Fruit fly (Drosophila melanogaster) whole organism, embryonic: Measurements from ENCODE around the gene Gr64f.
A peak's percentile ranks its signal among the peaks of the same experiment; 100 is the strongest.

Experiments
- BtbVII ChIP-seq: fragments of 200-800 bp; sonication (Bioruptor generic); optimal IDR thresholded peaks from 3 replicates; lab custom pipeline; 2017; ENCODE audit warnings: missing biosample characterization, mild to moderate bottlenecking, missing genetic modification characterization
- Bteb2 ChIP-seq: fragments of 200-800 bp; sonication (Bioruptor generic); optimal IDR thresholded peaks from 2 replicates; lab custom pipeline; 2016; ENCODE audit warnings: missing biosample characterization, missing genetic modification characterization
- CG10979 ChIP-seq: fragments of 200-800 bp; sonication (Bioruptor generic); optimal IDR thresholded peaks from 2 replicates; lab custom pipeline; 2018; ENCODE audit warnings: missing biosample characterization, mild to moderate bottlenecking, missing genetic modification characterization, moderate library complexity
- CG11456 ChIP-seq: fragments of 200-800 bp; sonication (Bioruptor generic); IDR thresholded peaks from 3 replicates; pipeline ENCODE4 v1.3.6; 2022; ENCODE audit warnings: missing biosample characterization, missing genetic modification characterization
- CG11504 ChIP-seq: fragments of 200-800 bp; sonication (Bioruptor generic); optimal IDR thresholded peaks from 3 replicates; lab custom pipeline; 2019; ENCODE audit warnings: missing biosample characterization, mild to moderate bottlenecking, missing genetic modification characterization, moderate library complexity
- CG12391 ChIP-seq: fragments of 200-800 bp; sonication (Bioruptor generic); optimal IDR thresholded peaks from 3 replicates; lab custom pipeline; 2018; ENCODE audit warnings: missing biosample characterization, mild to moderate bottlenecking, missing genetic modification characterization, moderate library complexity
- CG12942 ChIP-seq: fragments of 200-800 bp; sonication (Bioruptor generic); optimal IDR thresholded peaks from 3 replicates; lab custom pipeline; 2016; ENCODE audit warnings: missing biosample characterization, missing genetic modification characterization
- CG14710 ChIP-seq: fragments of 200-800 bp; sonication (Bioruptor generic); optimal IDR thresholded peaks from 3 replicates; lab custom pipeline; 2019; ENCODE audit warnings: missing biosample characterization, mild to moderate bottlenecking, missing genetic modification characterization, moderate library complexity
- CG1647 ChIP-seq: fragments of 200-800 bp; sonication (Bioruptor generic); optimal IDR thresholded peaks from 3 replicates; lab custom pipeline; 2016; ENCODE audit warnings: missing biosample characterization, missing genetic modification characterization
- CG16815 ChIP-seq: fragments of 200-800 bp; sonication (Bioruptor generic); optimal IDR thresholded peaks from 3 replicates; lab custom pipeline; 2017; ENCODE audit warnings: missing biosample characterization, mild to moderate bottlenecking, missing genetic modification characterization
- CG17829 ChIP-seq: fragments of 200-800 bp; optimal IDR thresholded peaks from 2 replicates; lab custom pipeline; 2019; ENCODE audit warnings: missing biosample characterization, mild to moderate bottlenecking, missing genetic modification characterization, moderate library complexity
- CG18476 ChIP-seq: fragments of 200-800 bp; sonication (Bioruptor generic); optimal IDR thresholded peaks from 2 replicates; lab custom pipeline; 2016; ENCODE audit warnings: missing biosample characterization, mild to moderate bottlenecking, missing genetic modification characterization
- CG2116 ChIP-seq: fragments of 200-800 bp; sonication (Bioruptor generic); optimal IDR thresholded peaks from 3 replicates; lab custom pipeline; 2018; ENCODE audit warnings: missing biosample characterization, mild to moderate bottlenecking, missing genetic modification characterization
- CG2120 ChIP-seq: fragments of 200-800 bp; sonication (Bioruptor generic); optimal IDR thresholded peaks from 3 replicates; lab custom pipeline; 2016; ENCODE audit warnings: missing biosample characterization, missing genetic modification characterization
- CG31224 ChIP-seq: fragments of 200-800 bp; sonication (Bioruptor generic); IDR thresholded peaks from 2 replicates; pipeline ENCODE4 v1.3.6; 2022; ENCODE audit warnings: missing biosample characterization, missing genetic modification characterization
- CG33557 ChIP-seq: fragments of 200-800 bp; sonication (Bioruptor generic); optimal IDR thresholded peaks from 2 replicates; lab custom pipeline; 2019; ENCODE audit warnings: missing biosample characterization, mild to moderate bottlenecking, missing genetic modification characterization, moderate library complexity
- CG3847 ChIP-seq: fragments of 200-800 bp; sonication (Bioruptor generic); IDR thresholded peaks from 2 replicates; pipeline ENCODE4 v1.3.6; 2022; ENCODE audit warnings: missing biosample characterization, missing genetic modification characterization
- CG6272 ChIP-seq: fragments of 200-800 bp; sonication (Bioruptor generic); IDR thresholded peaks from 2 replicates; pipeline ENCODE4 v1.3.6; 2022; ENCODE audit warnings: missing biosample characterization, missing genetic modification characterization
- CG6689 ChIP-seq: fragments of 200-800 bp; sonication (Bioruptor generic); IDR thresholded peaks from 2 replicates; pipeline ENCODE4 v1.3.6; 2022; ENCODE audit warnings: missing biosample characterization, missing genetic modification characterization
- CG7556 ChIP-seq: fragments of 200-800 bp; sonication (Bioruptor generic); optimal IDR thresholded peaks from 2 replicates; lab custom pipeline; 2017; ENCODE audit warnings: missing biosample characterization, mild to moderate bottlenecking, missing genetic modification characterization
- CG9727 ChIP-seq: fragments of 200-800 bp; sonication (Bioruptor generic); optimal IDR thresholded peaks from 3 replicates; lab custom pipeline; 2017; ENCODE audit warnings: missing biosample characterization, mild to moderate bottlenecking, missing genetic modification characterization
- CoRest ChIP-seq: fragments of 200-800 bp; sonication (Bioruptor generic); optimal IDR thresholded peaks from 3 replicates; lab custom pipeline; 2018; ENCODE audit warnings: missing biosample characterization, mild to moderate bottlenecking, missing genetic modification characterization, moderate library complexity
- Dad ChIP-seq: fragments of 200-800 bp; sonication (Bioruptor generic); optimal IDR thresholded peaks from 3 replicates; lab custom pipeline; 2016; ENCODE audit warnings: missing biosample characterization, missing genetic modification characterization
- E2f1 ChIP-seq: fragments of 200-800 bp; sonication (Bioruptor generic); IDR thresholded peaks from 2 replicates; pipeline ENCODE4 v1.3.6; 2022; ENCODE audit warnings: missing biosample characterization, missing genetic modification characterization
- HLH54F ChIP-seq: fragments of 200-800 bp; sonication (Bioruptor generic); optimal IDR thresholded peaks from 3 replicates; lab custom pipeline; 2016; ENCODE audit warnings: missing biosample characterization, missing genetic modification characterization
- Hsf ChIP-seq: fragments of 200-800 bp; sonication (Bioruptor generic); optimal IDR thresholded peaks from 3 replicates; lab custom pipeline; 2016; ENCODE audit warnings: missing biosample characterization, missing genetic modification characterization
- Kr ChIP-seq: fragments of 200-800 bp; sonication (Bioruptor generic); optimal IDR thresholded peaks from 2 replicates; lab custom pipeline; 2017; ENCODE audit warnings: missing biosample characterization, mild to moderate bottlenecking, missing genetic modification characterization
- Meics ChIP-seq: fragments of 200-800 bp; sonication (Bioruptor generic); optimal IDR thresholded peaks from 2 replicates; lab custom pipeline; 2017; ENCODE audit warnings: missing biosample characterization, mild to moderate bottlenecking, missing genetic modification characterization
- Opbp ChIP-seq: fragments of 200-800 bp; sonication (Bioruptor generic); IDR thresholded peaks from 3 replicates; pipeline ENCODE4 v1.3.6; 2022; ENCODE audit warnings: missing biosample characterization, missing genetic modification characterization; ENCODE audit not compliant: partially characterized antibody
- Sox100B ChIP-seq: fragments of 200-800 bp; sonication (Bioruptor generic); optimal IDR thresholded peaks from 3 replicates; lab custom pipeline; 2018; ENCODE audit warnings: missing biosample characterization, mild to moderate bottlenecking, missing genetic modification characterization
- Vsx1 ChIP-seq: fragments of 200-800 bp; sonication (Bioruptor generic); optimal IDR thresholded peaks from 2 replicates; lab custom pipeline; 2017; ENCODE audit warnings: missing biosample characterization, mild to moderate bottlenecking, missing genetic modification characterization, missing genetic modification reagents
- YL-1 ChIP-seq: fragments of 200-800 bp; sonication (Bioruptor generic); optimal IDR thresholded peaks from 3 replicates; lab custom pipeline; 2017; ENCODE audit warnings: missing biosample characterization, mild to moderate bottlenecking, missing genetic modification characterization
- ato ChIP-seq: fragments of 200-800 bp; sonication (Bioruptor generic); IDR thresholded peaks from 2 replicates; pipeline ENCODE4 v1.3.6; 2022; ENCODE audit warnings: missing biosample characterization, missing genetic modification characterization; ENCODE audit not compliant: partially characterized antibody
- az2 ChIP-seq: fragments of 200-800 bp; sonication (Bioruptor generic); optimal IDR thresholded peaks from 3 replicates; lab custom pipeline; 2016; ENCODE audit warnings: missing biosample characterization, missing genetic modification characterization
- bbx ChIP-seq: fragments of 200-800 bp; sonication (Bioruptor generic); IDR thresholded peaks from 2 replicates; pipeline ENCODE4 v1.3.6; 2022; ENCODE audit warnings: missing biosample characterization, missing genetic modification characterization; ENCODE audit not compliant: partially characterized antibody
- caup ChIP-seq: fragments of 200-800 bp; sonication (Bioruptor generic); optimal IDR thresholded peaks from 3 replicates; lab custom pipeline; 2017; ENCODE audit warnings: missing biosample characterization, mild to moderate bottlenecking, missing genetic modification characterization, moderate library complexity; ENCODE audit not compliant: severe bottlenecking
- chm ChIP-seq: fragments of 200-800 bp; sonication (Bioruptor generic); IDR thresholded peaks from 2 replicates; pipeline ENCODE4 v1.3.6; 2022; ENCODE audit warnings: missing biosample characterization, missing genetic modification characterization
- crp ChIP-seq, 2 experiments: fragments of 200-800 bp; sonication (Bioruptor generic); optimal IDR thresholded peaks; 2 replicates in 1 of 2; 3 replicates in 1 of 2; lab custom pipeline; 2017; ENCODE audit warnings: missing biosample characterization in 2 of 2, missing genetic modification characterization in 2 of 2, mild to moderate bottlenecking in 1 of 2, moderate library complexity in 1 of 2
- dan ChIP-seq: fragments of 200-800 bp; sonication (Bioruptor generic); IDR thresholded peaks from 2 replicates; pipeline ENCODE4 v1.3.6; 2022; ENCODE audit warnings: missing biosample characterization, missing genetic modification characterization
- dmrt99B ChIP-seq: fragments of 200-800 bp; sonication (Bioruptor generic); optimal IDR thresholded peaks from 2 replicates; lab custom pipeline; 2018; ENCODE audit warnings: missing biosample characterization, mild to moderate bottlenecking, missing genetic modification characterization, moderate library complexity
- dysf ChIP-seq: fragments of 200-800 bp; sonication (Bioruptor generic); IDR thresholded peaks from 3 replicates; pipeline ENCODE4 v1.3.6; 2022; ENCODE audit warnings: missing biosample characterization, missing genetic modification characterization
- gem ChIP-seq: fragments of 200-800 bp; sonication (Bioruptor generic); optimal IDR thresholded peaks from 2 replicates; lab custom pipeline; 2019; ENCODE audit warnings: missing biosample characterization, mild to moderate bottlenecking, missing genetic modification characterization, moderate library complexity
- grau ChIP-seq: fragments of 200-800 bp; optimal IDR thresholded peaks from 3 replicates; lab custom pipeline; 2019; ENCODE audit warnings: missing biosample characterization, mild to moderate bottlenecking, missing genetic modification characterization, moderate library complexity
- gsb ChIP-seq: fragments of 200-800 bp; sonication (Bioruptor generic); IDR thresholded peaks from 2 replicates; pipeline ENCODE4 v1.3.6; 2022; ENCODE audit warnings: missing biosample characterization, missing genetic modification characterization
- mam ChIP-seq: fragments of 200-800 bp; sonication (Bioruptor generic); optimal IDR thresholded peaks from 3 replicates; lab custom pipeline; 2016; ENCODE audit warnings: missing biosample characterization, missing genetic modification characterization
- pfk ChIP-seq: fragments of 200-800 bp; sonication (Bioruptor generic); optimal IDR thresholded peaks from 2 replicates; lab custom pipeline; 2018; ENCODE audit warnings: missing biosample characterization, mild to moderate bottlenecking, missing genetic modification characterization, moderate library complexity
- sd ChIP-seq: fragments of 200-800 bp; sonication (Bioruptor generic); optimal IDR thresholded peaks from 3 replicates; lab custom pipeline; 2018; ENCODE audit warnings: missing biosample characterization, mild to moderate bottlenecking, missing genetic modification characterization, moderate library complexity
- so ChIP-seq: fragments of 200-800 bp; sonication (Bioruptor generic); IDR thresholded peaks from 3 replicates; pipeline ENCODE4 v1.3.6; 2022; ENCODE audit warnings: missing biosample characterization, missing genetic modification characterization
- trem ChIP-seq: fragments of 200-800 bp; optimal IDR thresholded peaks from 3 replicates; lab custom pipeline; 2019; ENCODE audit warnings: missing biosample characterization, mild to moderate bottlenecking, missing genetic modification characterization, moderate library complexity

Gene Gr64f

dm6 chr3L:4070221-4070995 is 34.8 kb downstream of the Gr64f start (continued):
- TF ChIP-seq ato (GFP tag; lab: Robert Waterston, UW) (no peak), CG7556 (peak; percentile 87), Dad (GFP tag; lab: Kevin White, UChicago) (peak; percentile 76), Sox100B (GFP tag; lab: Kevin White, UChicago) (peak; percentile 61), Kr (GFP tag; lab: Kevin White, UChicago) (no peak), CoRest (tag; lab: Kevin White, UChicago) (peak; percentile 88), CG17829 (peak; percentile 59), Opbp (GFP tag; lab: Robert Waterston, UW) (no peak), BtbVII (peak; percentile 77), YL-1 (GFP tag; lab: Kevin White, UChicago) (no peak), CG11504 (tag; lab: Kevin White, UChicago) (peak; percentile 86), Hsf (GFP tag; lab: Kevin White, UChicago) (peak; percentile 92), CG2120 (GFP tag; lab: Kevin White, UChicago) (peak; percentile 95), az2 (peak; percentile 85), dysf (peak; percentile 96), gsb (GFP tag; lab: Robert Waterston, UW) (peak; percentile 87), pfk (no peak), CG1647 (peak; percentile 72), so (GFP tag; lab: Robert Waterston, UW) (peak; percentile 93), grau (tag; lab: Kevin White, UChicago) (peak; percentile 85), chm (GFP tag; lab: Robert Waterston, UW) (no peak), Meics (GFP tag; lab: Kevin White, UChicago) (peak; percentile 85), CG16815 (GFP tag; lab: Kevin White, UChicago) (peak; percentile 81), CG11456 (GFP tag; lab: Robert Waterston, UW) (peak; percentile 97), bbx (GFP tag; lab: Robert Waterston, UW) (no peak), sd (tag; lab: Kevin White, UChicago) (peak; percentile 65), CG12942 (GFP tag; lab: Kevin White, UChicago) (peak; percentile 79), gem (peak; percentile 90), mam (peak; percentile 85), CG6689 (GFP tag; lab: Robert Waterston, UW) (peak; percentile 92), CG6272 (GFP tag; lab: Robert Waterston, UW) (peak; percentile 78), dan (no peak), CG2116 (GFP tag; lab: Kevin White, UChicago) (peak; percentile 13), HLH54F (GFP tag; lab: Kevin White, UChicago) (peak; percentile 87), CG12391 (peak; percentile 77), Vsx1 (GFP tag; lab: Kevin White, UChicago) (peak; percentile 63), Bteb2 (peak; percentile 76), CG3847 (GFP tag; lab: Robert Waterston, UW) (peak; percentile 92), CG10979 (tag; lab: Kevin White, UChicago) (peak; percentile 70), crp (GFP tag; optimal IDR thresholded peaks at IDR 0.05; lab: Kevin White, UChicago) (peak in 1 of 2 experiments; percentile 24), CG14710 (tag; lab: Kevin White, UChicago) (no peak), caup (peak; percentile 89), E2f1 (peak; percentile 87), CG18476 (peak; percentile 62), CG9727 (GFP tag; lab: Kevin White, UChicago) (peak; percentile 84), trem (tag; lab: Kevin White, UChicago) (peak; percentile 13), dmrt99B (peak; percentile 87), CG31224 (peak; percentile 74), CG33557 (no peak)
